Worm (Caenorhabditis elegans) whole organism, L4/young adult: ENCODE results near the gene F59B10.2.

Source experiments
- W03F9.2 ChIP-seq: fragments of 150-350 bp; optimal IDR thresholded peaks from 2 replicates; lab custom pipeline; 2014; ENCODE audit warnings: missing biosample characterization, missing genetic modification characterization
- him-1 ChIP-seq: sonication (generic microtip); optimal IDR thresholded peaks from 2 replicates; lab custom pipeline; 2016; ENCODE audit warnings: missing genotype, missing genetic modification reagents, missing genetic modification characterization, missing compliant biosample characterization

DNA sequence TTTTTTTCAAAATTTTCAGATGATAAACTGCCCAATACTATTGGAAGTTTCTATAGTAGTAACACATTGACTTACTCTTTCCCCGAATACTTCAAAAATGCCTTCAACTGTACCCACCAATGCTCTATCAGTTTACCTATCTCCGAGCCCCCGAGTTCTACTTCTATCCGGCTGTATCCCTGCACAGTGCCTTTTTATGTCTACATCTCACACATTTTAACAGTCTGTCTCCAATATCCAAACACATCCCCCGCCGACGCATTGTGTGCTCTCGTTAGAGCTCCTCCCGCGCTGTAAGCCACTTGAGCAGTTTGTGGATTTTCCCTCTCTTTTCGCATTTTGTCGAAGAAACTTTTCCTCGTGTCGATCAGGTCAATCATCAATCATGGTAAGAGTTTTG, 43.1 kb downstream of the F59B10.2 start, which contains the start of gene tnc-2:
- TF ChIP-seq W03F9.2 (tag; lab: Kevin White, UChicago) (no peak), him-1 (tag; lab: Kevin White, UChicago) (no peak)
